Worm (Caenorhabditis elegans): ENCODE data around the gene F55F10.1.
"Not testable (repeated sequence)": the region's sequence is repeated elsewhere in the genome, so short reads cannot be mapped to it uniquely, and the experiment has no call there.

The F55F10.1 gene

ce11 chrIV:4338217-4338616 lies 22.4 kb upstream of the F55F10.1 start:
- TF ChIP-seq nhr-25 (tag; optimal IDR thresholded peaks at IDR 0.05) (peak; percentile 48), pqm-1 (tag; optimal IDR thresholded peaks at IDR 0.05) (no peak), elt-1 (tag; optimal IDR thresholded peaks at IDR 0.05) (peak; percentile 82)

DNA sequence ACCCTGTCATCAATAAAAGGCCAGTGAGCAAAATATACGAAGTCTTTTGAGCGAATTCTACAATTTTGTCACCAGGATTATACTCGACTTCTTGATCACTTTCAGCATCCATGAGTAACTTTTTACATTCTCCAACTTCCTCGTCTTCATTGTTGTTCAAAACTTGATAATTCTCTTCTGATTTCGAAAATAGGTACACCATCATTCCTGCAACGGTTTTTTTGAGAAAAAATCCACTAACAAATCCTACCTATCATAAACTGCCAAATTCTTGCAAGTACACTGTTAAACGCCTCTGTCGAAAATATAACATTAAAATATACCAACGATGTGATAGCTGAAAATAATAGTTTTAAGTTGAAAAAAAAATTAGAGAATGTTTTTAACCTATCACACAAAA lies 15.8 kb upstream of the F55F10.1 start:
- TF ChIP-seq R02D3.7 (tag; optimal IDR thresholded peaks at IDR 0.05) (no peak), nhr-25 (tag; optimal IDR thresholded peaks at IDR 0.05) (no peak), snpc-4 (tag; optimal IDR thresholded peaks at IDR 0.05) (no peak), zag-1 (tag; optimal IDR thresholded peaks at IDR 0.05) (no peak), aly-2 (tag; optimal IDR thresholded peaks at IDR 0.05) (no peak), nhr-11 (tag; optimal IDR thresholded peaks at IDR 0.05) (no peak), pha-4 (tag; optimal IDR thresholded peaks at IDR 0.05) (no peak), lsy-12 (tag; optimal IDR thresholded peaks at IDR 0.05) (no peak), elt-1 (tag; optimal IDR thresholded peaks at IDR 0.05) (no peak), ceh-9 (tag; optimal IDR thresholded peaks at IDR 0.05) (no peak), ceh-28 (tag; optimal IDR thresholded peaks at IDR 0.05) (no peak), daf-12 (tag; optimal IDR thresholded peaks at IDR 0.05) (no peak), lin-39 (tag; optimal IDR thresholded peaks at IDR 0.05) (no peak), nhr-12 (tag; optimal IDR thresholded peaks at IDR 0.05) (no peak)

- no peak for TF ChIP-seq nhr-77 (tag; optimal IDR thresholded peaks at IDR 0.05)
These were observed 14.1 kb upstream of the F55F10.1 start, which contains the start of gene oac-52 for ce11 chrIV:4346512-4346911. TSS of gene oac-52 (minus strand) at chrIV:4346612.

- TF ChIP-seq elt-3 (tag; optimal IDR thresholded peaks at IDR 0.05), result no peak
- TF ChIP-seq ama-1 (optimal IDR thresholded peaks at IDR 0.05), result peak; percentile 88
- TF ChIP-seq zag-1 (tag; optimal IDR thresholded peaks at IDR 0.05), result no peak
- no peak for TF ChIP-seq mdl-1 (tag; optimal IDR thresholded peaks at IDR 0.05)
These were observed 13.0 kb upstream of the F55F10.1 start for ce11 chrIV:4347578-4348003.

ce11 chrIV:4348146-4348545 lies 12.5 kb upstream of the F55F10.1 start, which contains the start of gene W03B1.5:
TSS of gene W03B1.5 (plus strand) at chrIV:4348446.
- not testable (repeated sequence) for TF ChIP-seq nhr-237, mdl-1, tbx-2 (tag; optimal IDR thresholded peaks at IDR 0.05)

ce11 chrIV:4356879-4357278 lies 3.8 kb upstream of the F55F10.1 start, which contains the start of gene W03B1.9:
TSS of gene W03B1.9 (minus strand) at chrIV:4356979.
- TF ChIP-seq unc-39 (tag; optimal IDR thresholded peaks at IDR 0.05), result no peak
- TF ChIP-seq ztf-4 (tag; optimal IDR thresholded peaks at IDR 0.05), result no peak
- no peak for TF ChIP-seq pha-4 (tag; optimal IDR thresholded peaks at IDR 0.05)
- TF ChIP-seq mdl-1 (tag; optimal IDR thresholded peaks at IDR 0.05), result no peak
- TF ChIP-seq nhr-12 (tag; optimal IDR thresholded peaks at IDR 0.05), result no peak
- no peak for TF ChIP-seq fkh-2 (tag; optimal IDR thresholded peaks at IDR 0.05)
- TF ChIP-seq daf-12 (tag; optimal IDR thresholded peaks at IDR 0.05), result no peak
- TF ChIP-seq ama-1 (optimal IDR thresholded peaks at IDR 0.05), result no peak
- no peak for TF ChIP-seq ceh-82 (tag; optimal IDR thresholded peaks at IDR 0.05)
- TF ChIP-seq pqm-1 (tag; optimal IDR thresholded peaks at IDR 0.05), result no peak
- TF ChIP-seq nhr-77 (tag; optimal IDR thresholded peaks at IDR 0.05), result no peak
- TF ChIP-seq fkh-10 (GFP tag; optimal IDR thresholded peaks at IDR 0.05), result no peak
- no peak for TF ChIP-seq lin-39 (tag; optimal IDR thresholded peaks at IDR 0.05)
- TF ChIP-seq skn-1 (tag; optimal IDR thresholded peaks at IDR 0.05), result no peak
- no peak for TF ChIP-seq ceh-9 (tag; optimal IDR thresholded peaks at IDR 0.05)
- no peak for TF ChIP-seq fos-1 (tag; optimal IDR thresholded peaks at IDR 0.05)
- no peak for TF ChIP-seq sea-2 (GFP tag; optimal IDR thresholded peaks at IDR 0.05)
- TF ChIP-seq eor-1 (tag; optimal IDR thresholded peaks at IDR 0.05), result no peak

DNA sequence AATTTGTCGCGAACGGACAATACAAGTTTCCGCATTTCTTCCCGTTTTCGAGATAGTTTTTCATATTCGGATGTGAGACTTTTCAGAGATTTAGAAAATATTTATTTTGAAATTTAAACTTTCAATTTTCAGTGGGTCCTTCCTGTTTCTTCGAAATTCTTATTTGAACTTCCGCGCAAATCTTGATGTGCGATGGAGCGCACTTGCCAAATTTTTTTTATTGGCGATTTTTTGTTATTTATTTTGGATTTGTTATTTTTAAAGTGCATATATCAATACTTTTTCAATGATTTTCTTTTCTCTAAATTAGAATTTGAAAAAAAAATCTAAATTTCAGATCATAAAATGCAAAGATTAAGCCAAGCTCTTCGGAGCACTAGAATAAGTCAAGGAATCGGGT lies 3.3 kb upstream of the F55F10.1 start, which contains the start of gene sars-2:
sars-2 (plus strand) TSS at position 341 of the 400 bp plus-strand sequence.
- peak; percentile 66 for TF ChIP-seq lin-15B (tag; optimal IDR thresholded peaks at IDR 0.05)
- no peak for TF ChIP-seq aly-2 (tag; optimal IDR thresholded peaks at IDR 0.05)
- no peak for TF ChIP-seq nhr-237 (tag; optimal IDR thresholded peaks at IDR 0.05)
- TF ChIP-seq nhr-77 (tag; optimal IDR thresholded peaks at IDR 0.05), result no peak
- peak; percentile 76 for TF ChIP-seq pha-4 (tag; optimal IDR thresholded peaks at IDR 0.05)
- TF ChIP-seq nfya-1 (tag; optimal IDR thresholded peaks at IDR 0.05; ENCODE audit: insufficient read depth), result peak; percentile 59
- no peak for TF ChIP-seq pqm-1 (tag; optimal IDR thresholded peaks at IDR 0.05)
- peak; percentile 7 for TF ChIP-seq nhr-23 (tag; optimal IDR thresholded peaks at IDR 0.05)
- TF ChIP-seq elt-2 (tag; optimal IDR thresholded peaks at IDR 0.05), result no peak
- TF ChIP-seq ztf-11 (tag; optimal IDR thresholded peaks at IDR 0.05), result no peak
- no peak for TF ChIP-seq fkh-10 (GFP tag; optimal IDR thresholded peaks at IDR 0.05)
- TF ChIP-seq egl-5 (tag; optimal IDR thresholded peaks at IDR 0.05), result no peak
